Worm (Caenorhabditis elegans) whole organism, late embryonic: ENCODE data around the gene rab-30.

Experiments
- dmd-4 ChIP-seq: sonication (generic microtip); optimal IDR thresholded peaks from 2 replicates; lab custom pipeline; 2016; ENCODE audit warnings: borderline replicate concordance, missing genetic modification characterization, missing compliant biosample characterization
- pha-4 ChIP-seq: fragments of 150-350 bp; optimal IDR thresholded peaks from 2 replicates; lab custom pipeline; 2018; ENCODE audit warnings: missing biosample characterization, missing genetic modification reagents, missing genetic modification characterization
- sox-4 ChIP-seq: sonication (generic microtip); optimal IDR thresholded peaks from 2 replicates; lab custom pipeline; 2017; ENCODE audit warnings: mild to moderate bottlenecking, missing genetic modification characterization, inconsistent platforms, missing compliant biosample characterization

DNA sequence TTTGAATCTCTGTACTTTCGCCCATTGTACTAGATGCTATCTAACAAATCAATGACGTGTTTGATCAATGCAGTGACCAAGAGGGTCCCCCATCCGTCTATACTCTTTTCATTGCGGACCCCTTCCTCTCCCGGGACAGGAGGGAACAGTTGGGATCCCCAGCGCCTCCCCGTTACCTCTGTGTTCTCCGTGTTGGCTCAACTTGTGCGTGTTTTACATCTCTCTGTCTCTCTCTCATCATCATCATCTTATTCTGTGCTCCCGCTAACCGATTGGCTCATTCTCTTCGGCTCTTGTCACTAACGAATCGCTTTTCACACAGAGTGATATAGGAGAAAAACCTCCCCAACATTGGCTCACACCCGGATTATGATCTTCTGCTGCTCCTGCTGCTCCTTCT, 39.9 kb upstream of the rab-30 start, which contains the start of gene unc-49:
- TF ChIP-seq dmd-4 (tag; lab: Kevin White, UChicago): no peak
- no peak for TF ChIP-seq pha-4 (tag; lab: Kevin White, UChicago)
- no peak for TF ChIP-seq sox-4 (tag; lab: Kevin White, UChicago)
